Worm (Caenorhabditis elegans): Measurements from ENCODE around the gene C18B2.3.

DNA sequence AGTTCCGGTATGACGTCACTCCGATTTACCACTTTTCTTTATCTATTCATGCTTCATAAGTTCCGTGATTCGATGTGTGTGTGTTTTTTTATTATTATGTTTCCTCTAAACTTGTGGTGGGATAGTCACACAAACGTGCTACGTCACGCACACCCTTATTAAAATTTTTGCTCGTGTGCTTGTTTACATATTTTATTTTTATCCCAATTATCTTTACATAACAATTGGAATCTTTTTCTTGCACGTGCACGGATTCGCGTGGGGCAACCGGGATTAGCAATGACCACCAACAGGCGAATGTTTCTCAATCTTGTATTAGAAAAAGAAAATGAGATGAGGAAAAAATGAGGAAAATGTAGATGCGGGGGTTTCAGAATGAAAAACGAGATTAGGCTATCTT lies 11.1 kb upstream of the C18B2.3 start:
- TF ChIP-seq ztf-7 (tag; optimal IDR thresholded peaks at IDR 0.05): no peak
- TF ChIP-seq pha-4 (GFP tag; IDR thresholded peaks at IDR 0.05): no peak
- TF ChIP-seq pha-4 (tag; optimal IDR thresholded peaks at IDR 0.05): no peak
- TF ChIP-seq ctbp-1 (GFP tag; IDR thresholded peaks at IDR 0.05): no peak
- TF ChIP-seq nhr-237 (tag; optimal IDR thresholded peaks at IDR 0.05): no peak
- TF ChIP-seq dmd-9 (GFP tag; IDR thresholded peaks at IDR 0.05): no peak
- TF ChIP-seq lin-29 (GFP tag; IDR thresholded peaks at IDR 0.05): no peak
- TF ChIP-seq dpl-1 (GFP tag; optimal IDR thresholded peaks at IDR 0.05): no peak
- no peak for TF ChIP-seq nhr-42 (GFP tag; IDR thresholded peaks at IDR 0.05)
- peak in 1 of 2 experiments; percentile 11 for TF ChIP-seq unc-62 (GFP tag; optimal IDR thresholded peaks at IDR 0.05 in 1 of 2)
- no peak for TF ChIP-seq unc-62 (tag; optimal IDR thresholded peaks at IDR 0.05)
